Worm (Caenorhabditis elegans): ENCODE data around the gene F09B12.7.

ce11 chrX:15077597-15078261 is 17.1 kb downstream of the F09B12.7 start, which contains the start of the genes H40L08.8, H40L08.2 and H40L08.7:
- no peak for TF ChIP-seq hmbx-1 (tag; optimal IDR thresholded peaks at IDR 0.05)
- no peak for TF ChIP-seq ama-1 (optimal IDR thresholded peaks at IDR 0.05)
- TF ChIP-seq B0310.2 (tag; optimal IDR thresholded peaks at IDR 0.05) = no peak
- no peak for TF ChIP-seq aly-1 (tag; optimal IDR thresholded peaks at IDR 0.05)
- no peak for TF ChIP-seq sea-1 (GFP tag; conservative IDR thresholded peaks at IDR 0.05)
- no peak for TF ChIP-seq tbx-11 (GFP tag; IDR thresholded peaks at IDR 0.05)
- TF ChIP-seq hmg-4 (GFP tag; optimal IDR thresholded peaks at IDR 0.05) = no peak
- TF ChIP-seq scrt-1 (GFP tag; IDR thresholded peaks at IDR 0.05) = no peak
- no peak for TF ChIP-seq F13C5.2 (tag; optimal IDR thresholded peaks at IDR 0.05)
- TF ChIP-seq ceh-36 (tag; optimal IDR thresholded peaks at IDR 0.05) = no peak
- TF ChIP-seq tbx-37 (GFP tag; conservative IDR thresholded peaks at IDR 0.05) = no peak
- TF ChIP-seq flt-1 (GFP tag; IDR thresholded peaks at IDR 0.05) = no peak
